Worm (Caenorhabditis elegans): Measurements from ENCODE around the gene col-78.

The col-78 gene

DNA sequence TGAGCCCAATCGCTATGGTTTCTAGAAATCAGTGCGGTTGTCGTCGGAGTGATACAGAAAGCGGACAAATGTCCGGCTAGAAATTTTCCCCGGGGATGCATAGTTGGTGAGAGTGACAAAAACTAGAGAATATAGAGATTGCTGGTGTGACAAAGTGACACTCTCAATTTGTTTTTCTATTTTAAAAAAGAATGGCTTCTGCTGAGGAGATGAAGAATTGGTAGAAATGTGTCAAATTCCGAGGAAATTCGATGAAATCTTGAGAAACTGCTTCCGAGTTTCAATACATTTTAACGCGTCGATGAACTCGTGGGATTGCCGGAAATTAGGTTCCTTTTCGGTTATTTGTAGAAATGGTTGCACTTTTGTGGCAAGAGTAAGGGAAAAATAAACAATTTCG, 41.9 kb downstream of the col-78 start, which contains the start of gene twk-4:
TSS of gene twk-4 (minus strand) at position 101 of the 400 bp plus-strand sequence.
- TF ChIP-seq unc-55 (GFP tag; optimal IDR thresholded peaks at IDR 0.05) (no peak), ceh-9 (tag; optimal IDR thresholded peaks at IDR 0.05) (no peak), sox-4 (tag; optimal IDR thresholded peaks at IDR 0.05) (no peak), Y22D7AL.16 (tag; optimal IDR thresholded peaks at IDR 0.05) (no peak), K02D7.2 (tag; optimal IDR thresholded peaks at IDR 0.05) (no peak), ahr-1 (tag; optimal IDR thresholded peaks at IDR 0.05) (no peak), hlh-15 (tag; optimal IDR thresholded peaks at IDR 0.05) (no peak), tbx-2 (tag; optimal IDR thresholded peaks at IDR 0.05) (no peak), elt-4 (tag; optimal IDR thresholded peaks at IDR 0.05) (no peak), ceh-34 (tag; optimal IDR thresholded peaks at IDR 0.05) (no peak), dve-1 (tag; optimal IDR thresholded peaks at IDR 0.05) (no peak), ceh-14 (tag; optimal IDR thresholded peaks at IDR 0.05) (no peak), hlh-30 (tag; optimal IDR thresholded peaks at IDR 0.05; ENCODE audit: insufficient read depth) (no peak), K09A11.1 (tag; optimal IDR thresholded peaks at IDR 0.05; ENCODE audit: insufficient read depth) (no peak)

DNA sequence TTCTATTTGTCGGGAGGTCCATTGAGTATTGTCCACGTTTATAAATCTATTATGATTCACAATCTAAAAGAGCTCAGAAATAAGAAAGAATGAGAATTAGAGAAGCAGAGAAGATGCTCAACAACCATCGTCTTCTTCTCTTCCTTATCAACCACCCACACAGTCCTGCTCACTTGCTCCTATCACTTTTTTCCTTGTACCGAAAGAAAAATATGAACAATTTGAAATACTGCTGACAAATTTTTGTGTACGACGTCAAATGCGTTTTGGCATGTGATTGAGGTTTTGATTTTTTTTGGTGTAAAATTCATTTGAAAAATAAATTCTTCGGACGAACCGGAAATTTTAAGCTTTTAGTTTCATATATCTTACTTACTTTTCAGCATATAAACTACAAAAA, 44.0 kb downstream of the col-78 start:
- TF ChIP-seq K09A11.1 (tag; optimal IDR thresholded peaks at IDR 0.05; ENCODE audit: insufficient read depth) (no peak), K02D7.2 (tag; optimal IDR thresholded peaks at IDR 0.05) (no peak)

DNA sequence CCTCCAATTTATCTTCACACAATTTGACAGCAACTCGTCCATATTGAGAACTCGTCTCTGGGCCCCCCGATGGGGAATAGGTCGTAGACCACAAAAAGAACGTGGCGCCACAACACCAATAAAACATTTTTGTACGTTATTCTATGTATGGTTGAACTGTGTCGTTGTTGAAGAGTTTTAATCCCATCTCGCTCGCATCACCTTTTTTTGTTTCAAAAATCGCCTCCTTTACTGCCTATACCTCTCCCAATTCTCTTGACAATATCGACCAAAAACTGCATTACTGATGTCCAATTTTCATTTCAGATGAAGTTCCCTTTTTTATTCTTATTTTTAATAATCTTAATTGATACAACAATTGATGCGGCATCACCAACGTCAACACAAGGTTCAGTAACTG, 44.9 kb downstream of the col-78 start, which contains the start of gene let-23:
TSS of gene let-23 (plus strand) at position 301 of the 400 bp plus-strand sequence.
- TF ChIP-seq pat-9 (tag; optimal IDR thresholded peaks at IDR 0.05) (no peak), ceh-14 (tag; optimal IDR thresholded peaks at IDR 0.05) (no peak), tbx-7 (tag; optimal IDR thresholded peaks at IDR 0.05) (no peak), lin-11 (tag; optimal IDR thresholded peaks at IDR 0.05) (no peak), sox-2 (GFP tag; IDR thresholded peaks at IDR 0.05) (no peak), hlh-13 (GFP tag; optimal IDR thresholded peaks at IDR 0.05) (no peak), ceh-34 (tag; optimal IDR thresholded peaks at IDR 0.05) (no peak), pqm-1 (tag; optimal IDR thresholded peaks at IDR 0.05) (no peak), sdc-2 (tag; optimal IDR thresholded peaks at IDR 0.05) (no peak), hlh-6 (tag; optimal IDR thresholded peaks at IDR 0.05) (no peak), nhr-11 (tag; optimal IDR thresholded peaks at IDR 0.05) (no peak), sox-4 (tag; optimal IDR thresholded peaks at IDR 0.05) (no peak), C38D4.7 (GFP tag; optimal IDR thresholded peaks at IDR 0.05) (no peak), che-1 (tag; optimal IDR thresholded peaks at IDR 0.05) (no peak), F13H6.1 (tag; optimal IDR thresholded peaks at IDR 0.05) (no peak), syd-9 (tag; optimal IDR thresholded peaks at IDR 0.05) (no peak), npax-4 (tag; optimal IDR thresholded peaks at IDR 0.05) (no peak), fkh-6 (tag; optimal IDR thresholded peaks at IDR 0.05) (no peak)

Data from whole organism, late embryonic.